Worm (Caenorhabditis elegans) whole organism, L4 larva: ENCODE results near the gene M05D6.2.
A peak's percentile ranks its signal among the peaks of the same experiment; 100 is the strongest.

Source experiments
- T20F7.1 ChIP-seq: fragments of 200-800 bp; sonication (Bioruptor generic); optimal IDR thresholded peaks from 2 replicates; lab custom pipeline; 2018; ENCODE audit warnings: mild to moderate bottlenecking, missing genetic modification characterization, missing compliant biosample characterization
- ama-1 ChIP-seq: fragments of 150-350 bp; optimal IDR thresholded peaks from 2 replicates; lab custom pipeline; 2014; ENCODE audit warnings: inconsistent platforms, mixed read lengths
- ceh-82 ChIP-seq: sonication (generic microtip); optimal IDR thresholded peaks from 2 replicates; lab custom pipeline; 2017; ENCODE audit warnings: missing biosample characterization, missing genetic modification characterization
- daf-12 ChIP-seq: fragments of 150-350 bp; optimal IDR thresholded peaks from 2 replicates; lab custom pipeline; 2014; ENCODE audit warnings: missing biosample characterization, missing genetic modification reagents, missing genetic modification characterization
- lin-15B ChIP-seq: fragments of 150-350 bp; sonication (generic microtip); optimal IDR thresholded peaks from 3 replicates; lab custom pipeline; 2014; ENCODE audit warnings: missing biosample characterization, missing genetic modification characterization
- lsy-2 ChIP-seq, 2 experiments: fragments of 150-350 bp in 1 of 2; sonication (generic microtip) in 1 of 2; optimal IDR thresholded peaks; 2 replicates each; lab custom pipeline; 2014 to 2017; ENCODE audit warnings: missing biosample characterization in 2 of 2, missing genetic modification characterization in 2 of 2
- nhr-42 ChIP-seq: fragments of 200-800 bp; sonication (Bioruptor generic); IDR thresholded peaks from 2 replicates; pipeline ENCODE4 v1.3.6; 2022; ENCODE audit warnings: missing genetic modification characterization, missing compliant biosample characterization
- zag-1 ChIP-seq: fragments of 150-350 bp; optimal IDR thresholded peaks from 2 replicates; lab custom pipeline; 2014; ENCODE audit warnings: missing biosample characterization, missing genetic modification characterization

- no peak for TF ChIP-seq daf-12 (tag; lab: Kevin White, UChicago)
- no peak for TF ChIP-seq ceh-82 (tag; lab: Kevin White, UChicago)
- no peak for TF ChIP-seq zag-1
- no peak for TF ChIP-seq lin-15B (tag; lab: Kevin White, UChicago)
- peak; percentile 82; the same call in 1 of the 2 replicates for TF ChIP-seq nhr-42
- TF ChIP-seq lsy-2 (tag; optimal IDR thresholded peaks at IDR 0.05; lab: Kevin White, UChicago): peak in 1 of 2 experiments; percentile 32
- TF ChIP-seq ama-1 (lab: Kevin White, UChicago): peak; percentile 42
- TF ChIP-seq T20F7.1: peak; percentile 29
Measured at ce11 chrII:8441519-8441918, 26.4 kb upstream of the M05D6.2 start.
